Worm (Caenorhabditis elegans) whole organism, L3 larva: Measurements from ENCODE around the gene F27D9.13.
"Not testable (repeated sequence)": the region's sequence is repeated elsewhere in the genome, so short reads cannot be mapped to it uniquely, and the experiment has no call there.

Experiments
- aly-2 ChIP-seq: fragments of 150-350 bp; optimal IDR thresholded peaks from 2 replicates; lab custom pipeline; 2014; ENCODE audit warnings: missing biosample characterization, missing genetic modification characterization
- ama-1 ChIP-seq: fragments of 150-350 bp; optimal IDR thresholded peaks from 2 replicates; lab custom pipeline; 2018
- ceh-9 ChIP-seq: sonication (generic microtip); optimal IDR thresholded peaks from 2 replicates; lab custom pipeline; 2018; ENCODE audit warnings: missing biosample characterization, missing genetic modification characterization
- egl-5 ChIP-seq: fragments of 150-350 bp; optimal IDR thresholded peaks from 2 replicates; lab custom pipeline; 2017; ENCODE audit warnings: missing biosample characterization, missing genetic modification reagents, missing genetic modification characterization, inconsistent platforms
- elt-2 ChIP-seq: sonication (generic microtip); optimal IDR thresholded peaks from 2 replicates; lab custom pipeline; 2016; ENCODE audit warnings: missing genetic modification reagents, mild to moderate bottlenecking, missing genetic modification characterization, missing compliant biosample characterization
- elt-3 ChIP-seq, 3 experiments: fragments of 150-350 bp in 1 of 3; sonication (generic microtip) in 2 of 3; optimal IDR thresholded peaks; 2 replicates in 2 of 3; 4 replicates in 1 of 3; lab custom pipeline; 2014 to 2017; ENCODE audit warnings: missing biosample characterization in 3 of 3, missing genetic modification characterization in 3 of 3
- fkh-10 ChIP-seq: sonication (generic microtip); optimal IDR thresholded peaks from 2 replicates; lab custom pipeline; 2017; ENCODE audit warnings: missing biosample characterization, missing genetic modification reagents, missing genetic modification characterization
- fos-1 ChIP-seq: fragments of 150-350 bp; optimal IDR thresholded peaks from 2 replicates; lab custom pipeline; 2014; ENCODE audit warnings: missing biosample characterization, missing genetic modification characterization
- hmg-11 ChIP-seq: sonication (generic microtip); optimal IDR thresholded peaks from 2 replicates; lab custom pipeline; 2016; ENCODE audit warnings: missing genetic modification characterization, missing compliant biosample characterization
- lin-15B ChIP-seq: fragments of 150-350 bp; optimal IDR thresholded peaks from 2 replicates; lab custom pipeline; 2014; ENCODE audit warnings: missing biosample characterization, missing genetic modification characterization
- lin-39 ChIP-seq: fragments of 150-350 bp; optimal IDR thresholded peaks from 2 replicates; lab custom pipeline; 2018; ENCODE audit warnings: missing biosample characterization, missing genetic modification reagents, missing genetic modification characterization
- lsy-12 ChIP-seq: sonication (generic microtip); optimal IDR thresholded peaks from 2 replicates; lab custom pipeline; 2016; ENCODE audit warnings: mild to moderate bottlenecking, missing genetic modification characterization, missing compliant biosample characterization
- mml-1 ChIP-seq: fragments of 150-350 bp; sonication (generic microtip); optimal IDR thresholded peaks from 3 replicates; lab custom pipeline; 2014; ENCODE audit warnings: missing biosample characterization, missing genetic modification characterization
- nfya-1 ChIP-seq: sonication (generic microtip); optimal IDR thresholded peaks from 2 replicates; lab custom pipeline; 2017; ENCODE audit warnings: missing genetic modification characterization, mild to moderate bottlenecking, missing compliant biosample characterization, antibody characterized with exemption, moderate library complexity; ENCODE audit not compliant: insufficient read depth
- nhr-11 ChIP-seq: fragments of 150-350 bp; optimal IDR thresholded peaks from 2 replicates; lab custom pipeline; 2014; ENCODE audit warnings: missing biosample characterization, missing genetic modification characterization
- nhr-23 ChIP-seq: fragments of 150-350 bp; optimal IDR thresholded peaks from 2 replicates; lab custom pipeline; 2014; ENCODE audit warnings: missing biosample characterization, missing genetic modification reagents, missing genetic modification characterization
- nhr-237 ChIP-seq: fragments of 150-350 bp; optimal IDR thresholded peaks from 2 replicates; lab custom pipeline; 2014; ENCODE audit warnings: missing biosample characterization, missing genetic modification characterization
- nhr-25 ChIP-seq: sonication (generic microtip); optimal IDR thresholded peaks from 2 replicates; lab custom pipeline; 2017; ENCODE audit warnings: missing biosample characterization, missing genetic modification characterization
- nhr-43 ChIP-seq: sonication (generic microtip); optimal IDR thresholded peaks from 2 replicates; lab custom pipeline; 2016; ENCODE audit warnings: mild to moderate bottlenecking, missing genetic modification characterization, missing compliant biosample characterization; ENCODE audit not compliant: poor library complexity, severe bottlenecking
- pha-4 ChIP-seq: fragments of 150-350 bp; optimal IDR thresholded peaks from 2 replicates; lab custom pipeline; 2014; ENCODE audit warnings: missing biosample characterization, missing genetic modification reagents, missing genetic modification characterization
- sea-2 ChIP-seq: fragments of 150-350 bp; sonication (generic microtip); optimal IDR thresholded peaks from 4 replicates; lab custom pipeline; 2014; ENCODE audit warnings: missing biosample characterization, missing genetic modification reagents, missing genetic modification characterization
- skn-1 ChIP-seq: fragments of 150-350 bp; optimal IDR thresholded peaks from 2 replicates; lab custom pipeline; 2014; ENCODE audit warnings: missing biosample characterization, missing genetic modification characterization
- snpc-4 ChIP-seq: fragments of 150-350 bp; optimal IDR thresholded peaks from 2 replicates; lab custom pipeline; 2014; ENCODE audit warnings: missing biosample characterization, missing genetic modification characterization
- tbx-2 ChIP-seq: sonication (generic microtip); optimal IDR thresholded peaks from 2 replicates; lab custom pipeline; 2016; ENCODE audit warnings: mild to moderate bottlenecking, missing genetic modification characterization, missing compliant biosample characterization
- unc-39 ChIP-seq: sonication (generic microtip); optimal IDR thresholded peaks from 4 replicates; lab custom pipeline; 2017; ENCODE audit warnings: missing biosample characterization, missing genetic modification characterization
- unc-62 ChIP-seq: fragments of 150-350 bp; sonication (generic microtip); optimal IDR thresholded peaks from 4 replicates; lab custom pipeline; 2014; ENCODE audit warnings: missing biosample characterization, missing genetic modification reagents, missing genetic modification characterization
- zag-1 ChIP-seq: fragments of 150-350 bp; optimal IDR thresholded peaks from 2 replicates; lab custom pipeline; 2014; ENCODE audit warnings: missing biosample characterization, missing genetic modification characterization
- ztf-11 ChIP-seq: fragments of 150-350 bp; optimal IDR thresholded peaks from 2 replicates; lab custom pipeline; 2014; ENCODE audit warnings: missing biosample characterization, missing genetic modification characterization
- ztf-4 ChIP-seq: fragments of 150-350 bp; optimal IDR thresholded peaks from 2 replicates; lab custom pipeline; 2014; ENCODE audit warnings: missing biosample characterization, missing genetic modification characterization

F27D9.13 gene

DNA sequence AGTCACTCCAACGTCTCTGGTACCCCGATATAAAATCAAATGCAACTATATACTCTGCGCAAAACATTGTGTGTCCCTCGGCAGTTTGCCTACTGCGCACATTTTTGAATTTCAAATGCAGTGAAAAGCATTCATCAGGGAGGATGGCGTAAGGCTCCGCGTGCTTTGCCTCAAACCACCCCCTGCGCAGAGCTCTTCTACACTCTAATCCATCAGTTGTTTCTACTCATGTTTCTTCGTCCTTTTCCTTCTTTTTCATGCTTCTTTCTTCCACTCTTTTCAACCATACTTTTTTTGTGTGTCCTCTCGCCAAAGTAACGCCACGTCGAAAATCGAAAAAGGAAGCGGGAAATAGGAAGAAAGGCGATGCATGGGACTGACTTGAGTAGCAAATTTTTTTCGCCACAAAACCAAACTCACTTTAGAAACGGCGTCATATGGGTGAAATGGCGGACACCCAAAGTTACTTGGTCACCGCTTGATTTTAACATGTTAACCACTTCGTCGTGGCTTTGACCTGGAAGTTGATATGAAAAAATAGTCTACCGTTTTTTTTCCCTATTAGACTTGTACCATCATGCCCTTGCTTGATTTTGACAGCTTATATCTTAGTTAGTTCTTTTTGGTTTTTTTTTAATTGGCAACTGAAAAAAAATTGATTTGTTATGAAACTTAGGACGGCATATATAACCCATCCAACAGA lies 11.3 kb upstream of the F27D9.13 start:
- TF ChIP-seq nfya-1 (tag; lab: Kevin White, UChicago): peak; percentile 32
- TF ChIP-seq hmg-11 (tag; lab: Kevin White, UChicago): peak; percentile 20
- TF ChIP-seq aly-2: no peak
- TF ChIP-seq lin-39 (tag; lab: Kevin White, UChicago): peak; percentile 77
- TF ChIP-seq snpc-4 (tag; lab: Kevin White, UChicago): peak; percentile 4
- no peak for TF ChIP-seq ama-1
- TF ChIP-seq fkh-10 (GFP tag; lab: Kevin White, UChicago): peak; percentile 24

- TF ChIP-seq skn-1: no peak
- no peak for TF ChIP-seq lin-15B (tag; lab: Kevin White, UChicago)
- no peak for TF ChIP-seq ama-1
- no peak for TF ChIP-seq mml-1 (tag; lab: Kevin White, UChicago)
- TF ChIP-seq lsy-12: no peak
- no peak for TF ChIP-seq pha-4
- TF ChIP-seq lin-39 (tag; lab: Kevin White, UChicago): no peak
- TF ChIP-seq zag-1 (tag; lab: Kevin White, UChicago): no peak
Observed at ce11 chrX:7674871-7675270, 7.6 kb upstream of the F27D9.13 start.

DNA sequence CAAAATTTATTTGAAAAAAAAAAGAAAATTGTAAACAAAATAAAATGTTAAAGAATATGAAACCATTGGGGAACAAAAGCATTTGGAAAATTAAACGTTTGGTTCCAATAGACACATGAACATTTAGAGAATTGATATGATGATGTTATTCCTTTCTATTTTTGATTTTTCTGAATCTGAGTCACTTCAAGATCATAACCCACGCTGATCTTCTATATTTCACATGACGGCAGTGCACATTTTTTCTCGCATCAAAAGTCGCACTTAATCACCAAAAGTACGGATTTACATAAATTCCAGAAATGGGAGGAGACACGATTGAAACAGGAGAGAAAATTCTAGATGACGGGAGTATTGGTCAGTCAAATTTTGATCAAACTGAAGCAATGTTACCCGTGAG lies 5.4 kb upstream of the F27D9.13 start, which contains the start of gene F27D9.2:
Gene F27D9.2 (plus strand): TSS at position 301 of the 400 bp plus-strand sequence.
- TF ChIP-seq nhr-11 (tag; lab: Kevin White, UChicago) (no peak), snpc-4 (tag; lab: Kevin White, UChicago) (no peak), ceh-9 (tag; lab: Kevin White, UChicago) (no peak), nhr-25 (tag; lab: Kevin White, UChicago) (no peak), elt-2 (tag; lab: Kevin White, UChicago) (no peak), egl-5 (tag; lab: Kevin White, UChicago) (no peak), pha-4 (no peak), elt-3 (tag; optimal IDR thresholded peaks at IDR 0.05; lab: Kevin White, UChicago) (no peak), lin-39 (tag; lab: Kevin White, UChicago) (no peak), mml-1 (tag; lab: Kevin White, UChicago) (no peak), ama-1 (no peak), nhr-237 (tag; lab: Kevin White, UChicago) (no peak), unc-62 (GFP tag; lab: Kevin White, UChicago) (no peak), nhr-23 (tag; lab: Kevin White, UChicago) (no peak), sea-2 (GFP tag; lab: Kevin White, UChicago) (no peak), nhr-43 (tag; lab: Kevin White, UChicago) (no peak), unc-39 (tag; lab: Kevin White, UChicago) (no peak), ztf-11 (tag; lab: Kevin White, UChicago) (no peak)
- TF ChIP-seq, all 47 proteins: peak for 0

DNA sequence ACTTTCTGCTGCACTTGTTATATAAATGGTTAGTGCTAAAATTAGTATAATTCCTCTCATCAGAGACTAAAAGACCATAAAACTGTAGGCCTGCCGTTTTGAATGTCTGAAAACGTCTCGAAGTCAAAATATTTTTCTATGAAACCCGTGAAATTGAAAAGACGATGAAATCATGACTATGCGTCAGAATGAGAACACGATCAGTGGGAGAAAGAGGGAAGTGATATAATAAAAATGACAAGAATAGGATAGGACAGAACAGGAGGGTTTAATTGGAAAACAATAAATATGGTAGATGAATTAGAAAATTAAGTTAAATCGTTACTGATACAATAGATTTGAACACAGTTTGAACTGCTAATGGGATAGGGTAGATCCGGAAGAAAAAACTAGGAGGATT lies 3.4 kb upstream of the F27D9.13 start, which contains the start of gene F27D9.7:
Gene F27D9.7 (minus strand): TSS at position 101 of the 400 bp plus-strand sequence.
- TF ChIP-seq tbx-2 (tag; lab: Kevin White, UChicago) (no peak), ztf-4 (no peak), nhr-43 (tag; lab: Kevin White, UChicago) (no peak), mml-1 (tag; lab: Kevin White, UChicago) (no peak)

ce11 chrX:7665401-7665800 lies 1.8 kb downstream of the F27D9.13 start:
- TF ChIP-seq nhr-23 (tag; lab: Kevin White, UChicago) (peak; percentile 62), ztf-11 (tag; lab: Kevin White, UChicago) (no peak)

ce11 chrX:7664819-7665218 lies 2.4 kb downstream of the F27D9.13 start, which contains the start of gene dhs-29:
Gene dhs-29 (minus strand): TSS chrX:7664919.
- not testable (repeated sequence) for TF ChIP-seq aly-2; fos-1 (tag; lab: Kevin White, UChicago); snpc-4 (tag; lab: Kevin White, UChicago)
